Worm (Caenorhabditis elegans) whole organism, mixed stage, embryonic: ENCODE results near the gene C07E3.10.

Experiments
- M03D4.4 ChIP-seq: sonication (generic microtip); optimal IDR thresholded peaks from 2 replicates; lab custom pipeline; 2017; ENCODE audit warnings: mild to moderate bottlenecking, missing genetic modification characterization, missing compliant biosample characterization
- blmp-1 ChIP-seq: fragments of 150-350 bp; optimal IDR thresholded peaks from 2 replicates; lab custom pipeline; 2014; ENCODE audit warnings: missing biosample characterization, missing genetic modification characterization
- ceh-39 ChIP-seq: fragments of 150-350 bp; optimal IDR thresholded peaks from 2 replicates; lab custom pipeline; 2014; ENCODE audit warnings: missing biosample characterization, missing genetic modification characterization
- ceh-43 ChIP-seq: fragments of 200-800 bp; sonication (Bioruptor generic); optimal IDR thresholded peaks from 2 replicates; lab custom pipeline; 2018; ENCODE audit warnings: mild to moderate bottlenecking, missing genetic modification characterization, moderate library complexity, missing compliant biosample characterization
- ceh-83 ChIP-seq: fragments of 200-800 bp; sonication (Bioruptor generic); optimal IDR thresholded peaks from 2 replicates; lab custom pipeline; 2018; ENCODE audit warnings: mild to moderate bottlenecking, missing genetic modification characterization, missing compliant biosample characterization
- ces-1 ChIP-seq: fragments of 150-350 bp; optimal IDR thresholded peaks from 2 replicates; lab custom pipeline; 2014; ENCODE audit warnings: missing biosample characterization, missing genetic modification reagents, missing genetic modification characterization
- cnd-1 ChIP-seq: fragments of 200-800 bp; sonication (Bioruptor generic); optimal IDR thresholded peaks from 2 replicates; lab custom pipeline; 2018; ENCODE audit warnings: mild to moderate bottlenecking, missing genetic modification characterization, missing compliant biosample characterization
- drap-1 ChIP-seq: fragments of 200-800 bp; sonication (Bioruptor generic); optimal IDR thresholded peaks from 3 replicates; lab custom pipeline; 2018; ENCODE audit warnings: mild to moderate bottlenecking, missing genetic modification characterization, missing compliant biosample characterization
- elt-1 ChIP-seq: sonication (generic microtip); optimal IDR thresholded peaks from 2 replicates; lab custom pipeline; 2017; ENCODE audit warnings: missing genetic modification characterization, mild to moderate bottlenecking, missing compliant biosample characterization, antibody characterized with exemption, moderate library complexity, borderline replicate concordance; ENCODE audit not compliant: insufficient read depth
- elt-3 ChIP-seq: fragments of 150-350 bp; optimal IDR thresholded peaks from 2 replicates; lab custom pipeline; 2014; ENCODE audit warnings: missing biosample characterization, missing genetic modification characterization
- flh-1 ChIP-seq: fragments of 200-800 bp; sonication (Bioruptor generic); optimal IDR thresholded peaks from 2 replicates; lab custom pipeline; 2018; ENCODE audit warnings: mild to moderate bottlenecking, missing genetic modification characterization, moderate library complexity, missing compliant biosample characterization
- ham-2 ChIP-seq: fragments of 200-800 bp; sonication (Bioruptor generic); optimal IDR thresholded peaks from 2 replicates; lab custom pipeline; 2018; ENCODE audit warnings: mild to moderate bottlenecking, missing genetic modification characterization, missing compliant biosample characterization
- hlh-1 ChIP-seq: fragments of 150-350 bp; optimal IDR thresholded peaks from 2 replicates; lab custom pipeline; 2014; ENCODE audit warnings: missing biosample characterization, missing genetic modification reagents, missing genetic modification characterization
- lin-13 ChIP-seq: fragments of 150-350 bp; optimal IDR thresholded peaks from 2 replicates; lab custom pipeline; 2014; ENCODE audit warnings: missing biosample characterization, missing genetic modification characterization
- lin-32 ChIP-seq: fragments of 200-800 bp; sonication (Bioruptor generic); optimal IDR thresholded peaks from 2 replicates; lab custom pipeline; 2018; ENCODE audit warnings: mild to moderate bottlenecking, missing genetic modification characterization, missing compliant biosample characterization
- lsy-2 ChIP-seq: fragments of 150-350 bp; optimal IDR thresholded peaks from 2 replicates; lab custom pipeline; 2014; ENCODE audit warnings: missing biosample characterization, missing genetic modification characterization
- mab-5 ChIP-seq: fragments of 150-350 bp; optimal IDR thresholded peaks from 2 replicates; lab custom pipeline; 2014; ENCODE audit warnings: missing biosample characterization, missing genetic modification characterization
- mep-1 ChIP-seq: fragments of 150-350 bp; optimal IDR thresholded peaks from 2 replicates; lab custom pipeline; 2017; ENCODE audit warnings: missing biosample characterization, missing genetic modification reagents, missing genetic modification characterization, inconsistent platforms
- mls-2 ChIP-seq: sonication (generic microtip); optimal IDR thresholded peaks from 2 replicates; lab custom pipeline; 2016; ENCODE audit warnings: mild to moderate bottlenecking, missing genetic modification characterization, moderate library complexity, missing compliant biosample characterization
- nhr-12 ChIP-seq: fragments of 150-350 bp; optimal IDR thresholded peaks from 2 replicates; lab custom pipeline; 2014; ENCODE audit warnings: missing biosample characterization, missing genetic modification characterization
- nhr-2 ChIP-seq: fragments of 150-350 bp; optimal IDR thresholded peaks from 2 replicates; lab custom pipeline; 2014; ENCODE audit warnings: missing biosample characterization, missing genetic modification characterization
- nhr-237 ChIP-seq: fragments of 150-350 bp; optimal IDR thresholded peaks from 2 replicates; lab custom pipeline; 2014; ENCODE audit warnings: missing biosample characterization, missing genetic modification characterization
- nhr-28 ChIP-seq: fragments of 150-350 bp; optimal IDR thresholded peaks from 2 replicates; lab custom pipeline; 2014; ENCODE audit warnings: missing biosample characterization, missing genetic modification characterization
- nhr-76 ChIP-seq: sonication (generic microtip); optimal IDR thresholded peaks from 2 replicates; lab custom pipeline; 2017; ENCODE audit warnings: missing biosample characterization, missing genetic modification characterization
- pha-4 ChIP-seq: fragments of 150-350 bp; optimal IDR thresholded peaks from 2 replicates; lab custom pipeline; 2018; ENCODE audit warnings: missing biosample characterization, missing genetic modification reagents, missing genetic modification characterization
- sem-2 ChIP-seq: fragments of 200-800 bp; sonication (Bioruptor generic); optimal IDR thresholded peaks from 2 replicates; lab custom pipeline; 2018; ENCODE audit warnings: mild to moderate bottlenecking, missing genetic modification characterization, missing compliant biosample characterization
- sptf-1 ChIP-seq: sonication (generic microtip); optimal IDR thresholded peaks from 2 replicates; lab custom pipeline; 2017; ENCODE audit warnings: mild to moderate bottlenecking, missing genetic modification characterization, moderate library complexity, missing compliant biosample characterization
- tbx-8 ChIP-seq: fragments of 200-800 bp; sonication (Bioruptor generic); optimal IDR thresholded peaks from 2 replicates; lab custom pipeline; 2018; ENCODE audit warnings: mild to moderate bottlenecking, missing genetic modification characterization, moderate library complexity, missing compliant biosample characterization
- unc-120 ChIP-seq: sonication (generic microtip); optimal IDR thresholded peaks from 2 replicates; lab custom pipeline; 2017; ENCODE audit warnings: missing genetic modification characterization, missing compliant biosample characterization; ENCODE audit not compliant: poor library complexity, severe bottlenecking
- unc-39 ChIP-seq: fragments of 150-350 bp; optimal IDR thresholded peaks from 2 replicates; lab custom pipeline; 2014; ENCODE audit warnings: missing biosample characterization, missing genetic modification characterization
- unc-62 ChIP-seq: fragments of 150-350 bp; optimal IDR thresholded peaks from 2 replicates; lab custom pipeline; 2014; ENCODE audit warnings: missing biosample characterization, missing genetic modification reagents, missing genetic modification characterization
- zip-8 ChIP-seq: fragments of 150-350 bp; optimal IDR thresholded peaks from 2 replicates; lab custom pipeline; 2014; ENCODE audit warnings: missing biosample characterization, missing genetic modification characterization
- ztf-11 ChIP-seq: fragments of 150-350 bp; optimal IDR thresholded peaks from 2 replicates; lab custom pipeline; 2014; ENCODE audit warnings: missing biosample characterization, missing genetic modification characterization

The C07E3.10 gene

ce11 chrII:10346075-10346474 is at the start of gene C07E3.10:
Gene C07E3.10 (plus strand): TSS chrII:10346375.
- no peak for TF ChIP-seq lin-13 (tag; lab: Kevin White, UChicago)
- TF ChIP-seq pha-4 (tag; lab: Kevin White, UChicago): no peak
- no peak for TF ChIP-seq unc-120
- no peak for TF ChIP-seq ceh-39 (tag; lab: Kevin White, UChicago)
- TF ChIP-seq nhr-76 (tag; lab: Kevin White, UChicago): no peak
- TF ChIP-seq unc-39 (tag; lab: Kevin White, UChicago): no peak
- no peak for TF ChIP-seq nhr-12
- TF ChIP-seq ceh-83 (GFP tag; lab: Kevin White, UChicago): no peak
- TF ChIP-seq mep-1 (tag; lab: Kevin White, UChicago): no peak
- no peak for TF ChIP-seq tbx-8 (GFP tag; lab: Kevin White, UChicago)
- TF ChIP-seq M03D4.4: no peak
- no peak for TF ChIP-seq elt-3 (tag; lab: Kevin White, UChicago)
- TF ChIP-seq flh-1 (GFP tag; lab: Kevin White, UChicago): no peak
- TF ChIP-seq nhr-2 (tag; lab: Kevin White, UChicago): no peak

ce11 chrII:10300082-10300749 is 46.0 kb upstream of the C07E3.10 start, which contains the start of gene nep-26:
Gene nep-26 (minus strand): TSS chrII:10300132.
- TF ChIP-seq zip-8 (tag; lab: Kevin White, UChicago) (peak; percentile 16), unc-62 (GFP tag; lab: Kevin White, UChicago) (peak; percentile 54), ceh-39 (tag; lab: Kevin White, UChicago) (no peak), cnd-1 (no peak), nhr-76 (tag; lab: Kevin White, UChicago) (no peak), lsy-2 (tag; lab: Kevin White, UChicago) (no peak), tbx-8 (GFP tag; lab: Kevin White, UChicago) (no peak)

DNA sequence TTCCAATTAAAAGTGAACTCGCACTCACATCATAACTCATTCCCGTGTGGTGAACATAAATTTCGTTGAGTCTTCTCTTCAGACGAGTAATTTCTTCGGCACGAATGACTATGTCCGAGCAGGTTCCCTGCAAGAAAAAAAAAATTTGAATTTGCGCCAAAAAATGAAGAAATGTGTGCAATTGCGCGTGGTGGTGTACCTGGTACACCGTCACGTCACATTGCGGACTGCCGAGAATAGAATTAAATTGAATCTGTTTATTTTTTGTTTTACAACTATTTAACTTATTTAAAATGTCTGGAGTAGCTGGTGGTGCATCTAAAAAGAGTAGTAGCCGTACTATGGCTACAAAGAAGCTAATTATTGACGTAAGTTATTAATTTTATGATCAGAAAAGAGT is 45.2 kb upstream of the C07E3.10 start, which contains the start of gene mdt-22:
TSS of gene mdt-22 (plus strand) at position 263 of the 400 bp plus-strand sequence.
- no peak for TF ChIP-seq unc-39 (tag; lab: Kevin White, UChicago)
- peak; percentile 89 for TF ChIP-seq mep-1 (tag; lab: Kevin White, UChicago)
- peak; percentile 28 for TF ChIP-seq cnd-1
- TF ChIP-seq M03D4.4: peak; percentile 66
- no peak for TF ChIP-seq elt-1
- peak; percentile 72 for TF ChIP-seq sptf-1
- TF ChIP-seq flh-1 (GFP tag; lab: Kevin White, UChicago): no peak
- no peak for TF ChIP-seq sem-2 (GFP tag; lab: Kevin White, UChicago)
- no peak for TF ChIP-seq ztf-11
- peak; percentile 6 for TF ChIP-seq elt-3 (tag; lab: Kevin White, UChicago)
- TF ChIP-seq nhr-2 (tag; lab: Kevin White, UChicago): peak; percentile 2
- no peak for TF ChIP-seq nhr-76 (tag; lab: Kevin White, UChicago)
- TF ChIP-seq blmp-1 (tag; lab: Kevin White, UChicago): no peak
- peak; percentile 39 for TF ChIP-seq mls-2 (tag; lab: Kevin White, UChicago)
- no peak for TF ChIP-seq nhr-12
- TF ChIP-seq ham-2 (GFP tag; lab: Kevin White, UChicago): no peak
- TF ChIP-seq zip-8 (tag; lab: Kevin White, UChicago): no peak
- TF ChIP-seq ces-1 (GFP tag; lab: Kevin White, UChicago): peak; percentile 92
- no peak for TF ChIP-seq lin-32 (GFP tag; lab: Kevin White, UChicago)
- TF ChIP-seq nhr-237 (tag; lab: Kevin White, UChicago): peak; percentile 52
- peak; percentile 68 for TF ChIP-seq hlh-1 (tag; lab: Kevin White, UChicago)
- peak; percentile 28 for TF ChIP-seq ceh-39 (tag; lab: Kevin White, UChicago)
- peak; percentile 70 for TF ChIP-seq drap-1 (GFP tag; lab: Kevin White, UChicago)
- peak; percentile 96 for TF ChIP-seq unc-120
- TF ChIP-seq ceh-43 (GFP tag; lab: Kevin White, UChicago): peak; percentile 26
- TF ChIP-seq lsy-2 (tag; lab: Kevin White, UChicago): peak; percentile 81
- TF ChIP-seq pha-4 (tag; lab: Kevin White, UChicago): peak; percentile 59
- no peak for TF ChIP-seq nhr-28 (tag; lab: Kevin White, UChicago)
- TF ChIP-seq mab-5 (tag; lab: Kevin White, UChicago): no peak
- no peak for TF ChIP-seq unc-62 (GFP tag; lab: Kevin White, UChicago)
- no peak for TF ChIP-seq tbx-8 (GFP tag; lab: Kevin White, UChicago)
- peak; percentile 81 for TF ChIP-seq lin-13 (tag; lab: Kevin White, UChicago)
